ENCODE assay signal across 2 worm cellular contexts in genomic region chrII:13529131-13529530, ce11.
TF ChIP-seq lines count a peak whose summit lies in the region.

No protein-coding gene starts in this region.

TF ChIP-seq in whole organism, L4 larva, 104 proteins besides CTCF, POLR2A, EP300 and RAD21:
- TF ChIP-seq ztf-7 (tag; optimal IDR thresholded peaks at IDR 0.05; lab: Kevin White, UChicago) (no peak), set-16 (GFP tag; IDR thresholded peaks at IDR 0.05; lab: Robert Waterston, UW) (peak; percentile 84)

TF ChIP-seq in whole organism, young adult, 124 proteins besides CTCF, POLR2A, EP300 and RAD21:
- TF ChIP-seq mes-4 (tag; optimal IDR thresholded peaks at IDR 0.05; lab: Kevin White, UChicago) = no peak
- peak; percentile 87 for TF ChIP-seq zfh-2 (GFP tag; conservative IDR thresholded peaks at IDR 0.05; lab: Robert Waterston, UW)
- no peak for TF ChIP-seq ets-4 (GFP tag; optimal IDR thresholded peaks at IDR 0.05; lab: Kevin White, UChicago)
- TF ChIP-seq F37B4.10 (GFP tag; IDR thresholded peaks at IDR 0.05; lab: Robert Waterston, UW) = no peak
- TF ChIP-seq egrh-3 (GFP tag; IDR thresholded peaks at IDR 0.05; lab: Robert Waterston, UW) = peak; percentile 55; the same call in 1 of the 2 replicates
TF ChIP-seq in whole organism, young adult: peak in this region for 2.
